Fruit fly (Drosophila melanogaster): ENCODE measurements around the gene Pink1.

Gene Pink1

DNA sequence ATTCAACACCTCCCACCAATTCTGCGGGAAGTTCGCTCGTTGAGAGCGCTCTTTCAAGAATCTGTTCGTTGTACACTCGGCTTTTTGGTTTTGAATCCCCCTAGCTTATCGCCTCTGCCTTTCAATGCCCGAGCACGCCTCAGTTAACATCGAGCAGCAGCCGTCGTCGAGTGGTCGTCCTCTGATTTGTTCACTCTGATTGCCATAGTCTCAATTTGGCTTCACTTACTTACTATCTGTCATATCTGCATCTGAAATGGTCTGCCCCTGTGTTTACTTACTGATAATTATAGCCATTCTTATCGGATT lies 4.1 kb upstream of the Pink1 start:
- peak; percentile 28 for TF ChIP-seq cic (GFP tag; optimal IDR thresholded peaks at IDR 0.05)
- TF ChIP-seq Mnt (GFP tag; optimal IDR thresholded peaks at IDR 0.05), result peak; percentile 59
- no peak for TF ChIP-seq CG12768 (GFP tag; optimal IDR thresholded peaks at IDR 0.05)
- TF ChIP-seq Crg-1 (GFP tag; optimal IDR thresholded peaks at IDR 0.05), result no peak
- TF ChIP-seq CG5204 (GFP tag; optimal IDR thresholded peaks at IDR 0.05), result no peak
- no peak for TF ChIP-seq ovo (GFP tag; optimal IDR thresholded peaks at IDR 0.05)
- TF ChIP-seq pad (GFP tag; optimal IDR thresholded peaks at IDR 0.05), result peak; percentile 46

DNA sequence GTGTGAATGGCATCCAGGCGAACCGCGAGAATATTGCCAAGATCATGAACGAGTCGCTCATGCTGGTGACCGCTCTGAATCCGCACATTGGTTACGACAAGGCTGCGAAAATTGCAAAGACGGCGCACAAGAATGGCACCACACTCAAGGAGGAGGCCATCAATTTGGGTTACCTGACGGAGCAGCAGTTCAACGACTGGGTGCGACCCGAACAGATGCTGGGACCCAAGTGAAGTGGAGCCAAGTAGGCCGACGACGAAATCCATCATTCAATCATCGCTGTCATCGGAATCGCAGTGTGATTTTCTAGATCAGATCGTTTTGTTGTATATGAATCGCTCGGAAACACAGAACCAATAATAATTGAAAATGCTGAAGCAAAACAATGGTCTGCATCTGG lies 2.1 kb upstream of the Pink1 start, which contains the start of gene Fum2:
Gene Fum2 (plus strand): TSS at position 301 of the 400 bp plus-strand sequence.
- TF ChIP-seq ovo (GFP tag; optimal IDR thresholded peaks at IDR 0.05) (no peak), CG7101 (tag; optimal IDR thresholded peaks at IDR 0.05) (no peak), CG7045 (GFP tag; optimal IDR thresholded peaks at IDR 0.05) (no peak), CG11617 (GFP tag; optimal IDR thresholded peaks at IDR 0.05) (no peak), toe (GFP tag; optimal IDR thresholded peaks at IDR 0.05) (no peak), CG33017 (tag; optimal IDR thresholded peaks at IDR 0.05) (no peak), kay (GFP tag; ENCODE audit: borderline replicate concordance) (no peak), cic (GFP tag; optimal IDR thresholded peaks at IDR 0.05) (no peak), Clk (GFP tag; optimal IDR thresholded peaks at IDR 0.05) (no peak), cnc (optimal IDR thresholded peaks at IDR 0.05) (no peak), tj (GFP tag; optimal IDR thresholded peaks at IDR 0.05) (no peak)

DNA sequence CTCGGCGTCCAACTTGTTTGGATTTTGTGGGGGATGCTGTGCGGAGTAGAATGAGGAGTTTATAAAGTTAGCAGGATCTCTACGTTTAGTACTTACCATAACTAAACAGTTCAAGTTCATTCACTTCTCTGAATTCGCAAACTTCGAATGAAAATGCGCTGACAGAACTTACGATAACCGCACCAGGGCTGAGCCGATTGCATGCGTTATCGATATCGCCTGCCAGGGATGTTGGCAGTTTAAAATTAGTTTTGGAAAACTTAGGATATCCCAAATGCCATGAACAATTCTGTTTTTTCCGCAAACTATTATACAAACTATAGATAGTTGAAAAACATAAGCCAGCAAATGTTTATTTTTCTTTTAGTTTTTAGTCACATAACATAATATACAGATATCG lies 3.7 kb downstream of the Pink1 start, which contains the start of gene CG44303:
Gene CG44303 (minus strand): TSS at position 154 of the 400 bp plus-strand sequence.
- TF ChIP-seq Clk (GFP tag; optimal IDR thresholded peaks at IDR 0.05) (no peak), Mnt (GFP tag; optimal IDR thresholded peaks at IDR 0.05) (no peak), CG7045 (GFP tag; optimal IDR thresholded peaks at IDR 0.05) (no peak), CG33017 (tag; optimal IDR thresholded peaks at IDR 0.05) (no peak), CG11617 (GFP tag; optimal IDR thresholded peaks at IDR 0.05) (no peak), pad (GFP tag; optimal IDR thresholded peaks at IDR 0.05) (no peak), Hr96 (GFP tag; optimal IDR thresholded peaks at IDR 0.05) (no peak), CG1620 (GFP tag; optimal IDR thresholded peaks at IDR 0.05) (no peak), cic (GFP tag; optimal IDR thresholded peaks at IDR 0.05) (no peak), tj (GFP tag; optimal IDR thresholded peaks at IDR 0.05) (no peak), kay (GFP tag; ENCODE audit: borderline replicate concordance) (no peak), CG14711 (tag; optimal IDR thresholded peaks at IDR 0.05) (no peak), CG12768 (GFP tag; optimal IDR thresholded peaks at IDR 0.05) (no peak), CG5204 (GFP tag; optimal IDR thresholded peaks at IDR 0.05) (no peak), bab1 (GFP tag; optimal IDR thresholded peaks at IDR 0.05) (no peak), ovo (GFP tag; optimal IDR thresholded peaks at IDR 0.05) (no peak), toe (GFP tag; optimal IDR thresholded peaks at IDR 0.05) (no peak)

DNA sequence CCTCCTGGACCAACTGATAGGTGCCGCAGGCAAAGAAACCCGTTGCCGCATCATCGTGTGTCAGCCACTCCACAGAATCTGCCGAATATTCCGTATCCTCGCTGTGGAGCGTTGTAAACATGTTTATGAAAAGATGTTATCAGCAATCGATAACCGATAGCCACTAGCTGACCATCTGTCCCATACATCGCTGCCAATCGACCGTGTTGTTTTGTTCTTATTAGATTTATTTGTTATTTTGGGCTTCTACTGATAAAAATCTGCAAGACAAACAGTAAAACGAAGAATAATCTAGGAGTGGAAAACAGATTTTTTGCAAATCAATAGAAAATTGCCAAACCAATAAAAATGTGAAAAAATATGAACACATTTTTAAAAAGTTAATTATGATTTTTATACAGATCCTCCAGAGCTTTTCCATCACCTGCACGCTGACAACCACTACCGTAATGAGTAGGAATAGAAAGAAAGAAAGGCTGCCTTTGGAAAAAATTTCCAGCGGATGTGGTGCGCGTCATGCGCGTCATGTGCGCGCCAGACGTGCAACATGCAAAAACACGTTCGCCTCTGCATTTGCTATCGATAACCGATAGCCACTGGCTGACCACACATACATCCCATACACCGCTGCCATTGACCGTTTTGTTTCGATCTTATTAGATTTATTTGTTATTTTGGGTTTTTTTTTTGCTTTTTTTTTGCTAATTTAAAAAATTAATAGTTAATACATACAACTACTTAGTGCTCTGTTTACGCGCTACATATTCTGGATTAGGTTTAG lies 5.2 kb downstream of the Pink1 start, which contains the start of gene CG3184:
Gene CG3184 (minus strand): TSS at position 155 of the 781 bp plus-strand sequence.
- TF ChIP-seq CG1620 (GFP tag; optimal IDR thresholded peaks at IDR 0.05) (peak; percentile 31), cic (GFP tag; optimal IDR thresholded peaks at IDR 0.05) (no peak), cnc (optimal IDR thresholded peaks at IDR 0.05) (no peak), Mnt (GFP tag; optimal IDR thresholded peaks at IDR 0.05) (peak; percentile 12), pad (GFP tag; optimal IDR thresholded peaks at IDR 0.05) (peak; percentile 4), CG5204 (GFP tag; optimal IDR thresholded peaks at IDR 0.05) (no peak), tj (GFP tag; optimal IDR thresholded peaks at IDR 0.05) (peak; percentile 8), CG11617 (GFP tag; optimal IDR thresholded peaks at IDR 0.05) (peak; percentile 19), CG7045 (GFP tag; optimal IDR thresholded peaks at IDR 0.05) (no peak), Hr96 (GFP tag; optimal IDR thresholded peaks at IDR 0.05) (no peak), kay (GFP tag; ENCODE audit: borderline replicate concordance) (no peak), ovo (GFP tag; optimal IDR thresholded peaks at IDR 0.05) (no peak)

DNA sequence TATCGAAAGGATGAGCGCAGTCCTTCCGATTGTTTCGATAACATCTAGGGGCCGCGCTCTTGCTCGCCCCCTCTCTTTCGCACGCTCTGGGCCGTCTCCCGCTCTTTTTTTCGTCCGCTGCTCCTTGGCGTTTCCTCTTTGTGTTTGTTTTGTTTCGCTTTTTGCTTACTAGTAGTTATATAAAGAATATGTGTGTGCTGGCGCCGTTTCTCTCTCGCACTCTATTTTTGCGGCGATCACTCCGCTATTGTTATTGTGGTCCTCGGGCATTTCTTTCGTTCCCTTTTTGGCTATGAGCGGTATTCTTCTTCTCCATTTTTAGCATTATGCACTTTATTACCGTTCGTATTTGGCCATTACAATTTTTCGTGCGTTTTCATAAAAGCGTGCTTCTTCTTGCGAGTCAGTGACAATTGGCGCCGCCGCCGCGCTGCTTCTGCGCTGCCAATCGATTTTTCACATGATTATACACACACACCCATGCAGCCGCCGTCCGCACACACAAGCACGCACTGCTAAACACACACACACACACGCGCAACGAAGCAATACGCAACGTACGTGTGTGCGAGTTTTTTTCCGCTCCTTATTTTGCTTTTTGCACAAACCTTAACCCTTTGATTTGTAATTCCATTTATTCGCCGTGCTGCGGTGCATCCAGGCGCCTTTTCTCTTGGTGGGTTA lies 10.6 kb downstream of the Pink1 start:
- no peak for TF ChIP-seq CG1620 (GFP tag; optimal IDR thresholded peaks at IDR 0.05)
- TF ChIP-seq cic (GFP tag; optimal IDR thresholded peaks at IDR 0.05), result peak; percentile 81
- peak; percentile 58 for TF ChIP-seq tj (GFP tag; optimal IDR thresholded peaks at IDR 0.05)
- peak; percentile 32 for TF ChIP-seq bab1 (GFP tag; optimal IDR thresholded peaks at IDR 0.05)
- TF ChIP-seq Mnt (GFP tag; optimal IDR thresholded peaks at IDR 0.05), result peak; percentile 41

DNA sequence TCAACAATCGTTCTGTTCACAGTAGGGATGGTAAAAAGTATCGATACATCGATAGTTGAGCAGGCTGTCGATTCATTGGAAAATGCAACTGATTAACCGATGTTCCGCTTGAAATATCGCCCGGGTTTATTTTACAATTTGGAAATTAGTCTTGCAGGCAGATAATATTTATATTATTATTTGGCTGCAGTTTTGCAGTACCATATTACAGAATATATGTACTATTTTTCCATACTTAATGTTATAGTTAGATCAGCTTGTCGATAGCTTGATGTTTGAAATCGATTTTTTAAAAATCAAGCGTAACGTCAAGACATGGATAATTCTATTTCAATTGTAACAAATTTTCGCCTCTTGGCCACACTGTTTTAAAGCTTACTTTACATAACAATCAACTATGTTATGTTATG lies 11.4 kb downstream of the Pink1 start, which contains the start of gene CG14442:
Gene CG14442 (minus strand): TSS at position 29 of the 410 bp plus-strand sequence.
- TF ChIP-seq bab1 (GFP tag; optimal IDR thresholded peaks at IDR 0.05), result peak; percentile 69
- no peak for TF ChIP-seq cic (GFP tag; optimal IDR thresholded peaks at IDR 0.05)
- TF ChIP-seq Mnt (GFP tag; optimal IDR thresholded peaks at IDR 0.05), result peak; percentile 59
- peak; percentile 30 for TF ChIP-seq CG33017 (tag; optimal IDR thresholded peaks at IDR 0.05)
- no peak for TF ChIP-seq CG5204 (GFP tag; optimal IDR thresholded peaks at IDR 0.05)
- TF ChIP-seq CG12768 (GFP tag; optimal IDR thresholded peaks at IDR 0.05), result no peak
- peak; percentile 41 for TF ChIP-seq pad (GFP tag; optimal IDR thresholded peaks at IDR 0.05)
- TF ChIP-seq cnc (optimal IDR thresholded peaks at IDR 0.05), result no peak
- TF ChIP-seq CG7101 (tag; optimal IDR thresholded peaks at IDR 0.05), result peak; percentile 76
- TF ChIP-seq Clk (GFP tag; optimal IDR thresholded peaks at IDR 0.05), result no peak
- peak; percentile 68 for TF ChIP-seq CG14711 (tag; optimal IDR thresholded peaks at IDR 0.05)
- TF ChIP-seq ovo (GFP tag; optimal IDR thresholded peaks at IDR 0.05), result peak; percentile 28
- peak; percentile 70 for TF ChIP-seq CG1620 (GFP tag; optimal IDR thresholded peaks at IDR 0.05)
- no peak for TF ChIP-seq Hr96 (GFP tag; optimal IDR thresholded peaks at IDR 0.05)
- no peak for TF ChIP-seq toe (GFP tag; optimal IDR thresholded peaks at IDR 0.05)
- TF ChIP-seq Crg-1 (GFP tag; optimal IDR thresholded peaks at IDR 0.05), result peak; percentile 62
- no peak for TF ChIP-seq CG7045 (GFP tag; optimal IDR thresholded peaks at IDR 0.05)
- TF ChIP-seq kay (GFP tag; ENCODE audit: borderline replicate concordance), result no peak
- no peak for TF ChIP-seq tj (GFP tag; optimal IDR thresholded peaks at IDR 0.05)
- peak; percentile 65 for TF ChIP-seq CG11617 (GFP tag; optimal IDR thresholded peaks at IDR 0.05)
